Worm (Caenorhabditis elegans) whole organism, L1 larva: ENCODE measurements around the gene hrde-2.
"Not testable (repeated sequence)": the region's sequence is repeated elsewhere in the genome, so short reads cannot be mapped to it uniquely, and the experiment has no call there.

Experiments
- aha-1 ChIP-seq: fragments of 150-350 bp; optimal IDR thresholded peaks from 2 replicates; lab custom pipeline; 2014; ENCODE audit warnings: missing biosample characterization, missing genetic modification characterization
- alr-1 ChIP-seq: fragments of 200-800 bp; sonication (Bioruptor generic); optimal IDR thresholded peaks from 2 replicates; lab custom pipeline; 2018; ENCODE audit warnings: borderline replicate concordance, mild to moderate bottlenecking, missing genetic modification characterization, missing compliant biosample characterization
- aly-2 ChIP-seq: fragments of 150-350 bp; optimal IDR thresholded peaks from 2 replicates; lab custom pipeline; 2014; ENCODE audit warnings: missing biosample characterization, missing genetic modification characterization
- ama-1 ChIP-seq: fragments of 150-350 bp; optimal IDR thresholded peaks from 2 replicates; lab custom pipeline; 2014
- ceh-8 ChIP-seq: fragments of 200-800 bp; sonication (Bioruptor generic); optimal IDR thresholded peaks from 2 replicates; lab custom pipeline; 2018; ENCODE audit warnings: mild to moderate bottlenecking, missing genetic modification characterization, moderate library complexity, missing compliant biosample characterization
- ceh-88 ChIP-seq: fragments of 200-800 bp; sonication (Bioruptor generic); IDR thresholded peaks from 2 replicates; pipeline ENCODE4 v1.3.6; 2022; ENCODE audit warnings: missing genetic modification characterization, missing compliant biosample characterization
- ces-1 ChIP-seq: fragments of 150-350 bp; optimal IDR thresholded peaks from 2 replicates; lab custom pipeline; 2014; ENCODE audit warnings: missing biosample characterization, missing genetic modification reagents, missing genetic modification characterization
- dpl-1 ChIP-seq, 3 experiments: fragments of 150-350 bp in 2 of 3; sonication (generic microtip) in 1 of 3; optimal IDR thresholded peaks; 2 replicates each; lab custom pipeline; 2014 to 2017; ENCODE audit warnings: missing biosample characterization in 3 of 3, missing genetic modification characterization in 3 of 3, missing genetic modification reagents in 3 of 3
- efl-1 ChIP-seq, 4 experiments: fragments of 150-350 bp; optimal IDR thresholded peaks in 3 of 4; peaks in 1 of 4; 1 replicate in 1 of 4; 2 replicates in 3 of 4; lab custom pipeline; 2014; ENCODE audit warnings: missing biosample characterization in 2 of 4, missing genetic modification characterization in 2 of 4, missing genetic modification reagents in 2 of 4
- elt-3 ChIP-seq, 6 experiments: fragments of 150-350 bp in 1 of 6; sonication (generic microtip); optimal IDR thresholded peaks; 2 replicates each; lab custom pipeline; 2017 to 2018; ENCODE audit warnings: missing biosample characterization in 6 of 6, missing genetic modification characterization in 6 of 6, inconsistent platforms in 1 of 6
- ets-5 ChIP-seq: fragments of 200-800 bp; sonication (Bioruptor generic); IDR thresholded peaks from 2 replicates; pipeline ENCODE4 v1.3.6; 2022; ENCODE audit warnings: missing genetic modification characterization, missing compliant biosample characterization
- fkh-10 ChIP-seq: sonication (generic microtip); optimal IDR thresholded peaks from 2 replicates; lab custom pipeline; 2017; ENCODE audit warnings: missing biosample characterization, missing genetic modification reagents, missing genetic modification characterization
- fkh-4 ChIP-seq: sonication (generic microtip); optimal IDR thresholded peaks from 2 replicates; lab custom pipeline; 2016; ENCODE audit warnings: missing compliant biosample characterization, missing genetic modification characterization, borderline replicate concordance
- grh-1 ChIP-seq: fragments of 200-800 bp; sonication (Bioruptor generic); IDR thresholded peaks from 2 replicates; pipeline ENCODE4 v1.3.6; 2022; ENCODE audit warnings: missing genetic modification reagents, missing genetic modification characterization, missing compliant biosample characterization
- hpl-2 ChIP-seq: fragments of 150-350 bp; optimal IDR thresholded peaks from 2 replicates; lab custom pipeline; 2014; ENCODE audit warnings: missing biosample characterization, missing genetic modification reagents, missing genetic modification characterization
- irx-1 ChIP-seq: sonication (generic microtip); optimal IDR thresholded peaks from 2 replicates; lab custom pipeline; 2016; ENCODE audit warnings: missing genetic modification characterization, missing compliant biosample characterization
- lin-14 ChIP-seq: fragments of 200-800 bp; sonication (Bioruptor generic); optimal IDR thresholded peaks from 2 replicates; lab custom pipeline; 2018; ENCODE audit warnings: mild to moderate bottlenecking, missing genetic modification characterization, moderate library complexity, missing compliant biosample characterization
- lin-39 ChIP-seq: fragments of 150-350 bp; optimal IDR thresholded peaks from 2 replicates; lab custom pipeline; 2014; ENCODE audit warnings: missing biosample characterization, missing genetic modification reagents, missing genetic modification characterization
- lsy-2 ChIP-seq, 2 experiments: fragments of 150-350 bp; optimal IDR thresholded peaks; 2 replicates each; lab custom pipeline; 2014; ENCODE audit warnings: missing biosample characterization in 2 of 2, missing genetic modification characterization in 2 of 2
- mdl-1 ChIP-seq, 2 experiments: fragments of 150-350 bp; optimal IDR thresholded peaks; 2 replicates each; lab custom pipeline; 2014 to 2017; ENCODE audit warnings: missing biosample characterization in 2 of 2, missing genetic modification characterization in 2 of 2, inconsistent platforms in 1 of 2
- nhr-12 ChIP-seq: sonication (generic microtip); optimal IDR thresholded peaks from 2 replicates; lab custom pipeline; 2017; ENCODE audit warnings: missing biosample characterization, missing genetic modification characterization
- nhr-47 ChIP-seq: sonication (generic microtip); optimal IDR thresholded peaks from 2 replicates; lab custom pipeline; 2016; ENCODE audit warnings: mild to moderate bottlenecking, missing genetic modification characterization, moderate library complexity, missing compliant biosample characterization
- nhr-71 ChIP-seq: sonication (generic microtip); optimal IDR thresholded peaks from 2 replicates; lab custom pipeline; 2016; ENCODE audit warnings: mild to moderate bottlenecking, missing genetic modification characterization, moderate library complexity, missing compliant biosample characterization
- nhr-76 ChIP-seq: sonication (generic microtip); optimal IDR thresholded peaks from 2 replicates; lab custom pipeline; 2017; ENCODE audit warnings: missing biosample characterization, missing genetic modification characterization
- nhr-84 ChIP-seq: sonication (generic microtip); optimal IDR thresholded peaks from 2 replicates; lab custom pipeline; 2017; ENCODE audit warnings: missing biosample characterization, missing genetic modification characterization
- nhr-85 ChIP-seq: sonication (generic microtip); peaks from one replicate; lab custom pipeline; 2016; ENCODE audit warnings: missing genetic modification characterization, inconsistent platforms, missing compliant biosample characterization
- pax-3 ChIP-seq: fragments of 200-800 bp; sonication (Bioruptor generic); optimal IDR thresholded peaks from 2 replicates; lab custom pipeline; 2018; ENCODE audit warnings: mild to moderate bottlenecking, missing genetic modification characterization, moderate library complexity, missing compliant biosample characterization
- pqm-1 ChIP-seq: sonication (generic microtip); optimal IDR thresholded peaks from 3 replicates; lab custom pipeline; 2017; ENCODE audit warnings: missing biosample characterization, missing genetic modification characterization
- sptf-1 ChIP-seq: fragments of 150-350 bp; optimal IDR thresholded peaks from 2 replicates; lab custom pipeline; 2014; ENCODE audit warnings: missing biosample characterization, missing genetic modification characterization
- unc-30 ChIP-seq: sonication (generic microtip); optimal IDR thresholded peaks from 2 replicates; lab custom pipeline; 2017; ENCODE audit warnings: missing biosample characterization, missing genetic modification characterization

The hrde-2 gene

ce11 chrV:15036769-15037168 lies 31.9 kb downstream of the hrde-2 start, which contains the start of gene melo-3:
melo-3 (minus strand) TSS chrV:15036869.
- not testable (repeated sequence) for TF ChIP-seq aha-1 (tag; lab: Kevin White, UChicago); aly-2 (tag; lab: Kevin White, UChicago); mdl-1 (tag; optimal IDR thresholded peaks at IDR 0.05; lab: Kevin White, UChicago)

ce11 chrV:15048107-15048506 lies 43.2 kb downstream of the hrde-2 start, which contains the start of gene sdc-3:
sdc-3 (minus strand) TSS chrV:15048207.
- TF ChIP-seq dpl-1 (GFP tag; optimal IDR thresholded peaks at IDR 0.05; lab: Kevin White, UChicago) (peak in 2 of 3 experiments; percentile 14 to 46), fkh-10 (GFP tag; lab: Kevin White, UChicago) (no peak), efl-1 (optimal IDR thresholded peaks at IDR 0.05; lab: Kevin White, UChicago) (peak; percentile 1 to 39), efl-1 (GFP tag; optimal IDR thresholded peaks at IDR 0.05 in 1 of 2; lab: Kevin White, UChicago) (peak in 1 of 2 experiments; percentile 29), nhr-85 (tag; lab: Kevin White, UChicago) (peak; percentile 47)

- TF ChIP-seq nhr-76: no peak
- no peak for TF ChIP-seq pax-3 (tag; lab: Kevin White, UChicago)
- no peak for TF ChIP-seq unc-30 (tag; lab: Kevin White, UChicago)
- TF ChIP-seq ceh-8 (GFP tag; lab: Kevin White, UChicago): no peak
- no peak for TF ChIP-seq sptf-1 (tag; lab: Kevin White, UChicago)
- TF ChIP-seq, all 84 proteins: peak for 0
These were observed 46.8 kb downstream of the hrde-2 start for ce11 chrV:15051720-15052119.

ce11 chrV:15052368-15052767 lies 47.5 kb downstream of the hrde-2 start, which contains the start of the genes fbxa-82 and C25D7.5:
fbxa-82 (minus strand) TSS chrV:15052530.
C25D7.5 (plus strand) TSS chrV:15052650.
- no peak for TF ChIP-seq ceh-88
- no peak for TF ChIP-seq ets-5 (GFP tag; lab: Robert Waterston, UW)
- no peak for TF ChIP-seq fkh-4 (tag; lab: Kevin White, UChicago)

- TF ChIP-seq irx-1 (tag; lab: Kevin White, UChicago) (no peak), efl-1 (optimal IDR thresholded peaks at IDR 0.05; lab: Kevin White, UChicago) (no peak), efl-1 (GFP tag; optimal IDR thresholded peaks at IDR 0.05 in 1 of 2; lab: Kevin White, UChicago) (no peak), ces-1 (GFP tag; lab: Kevin White, UChicago) (no peak), fkh-10 (GFP tag; lab: Kevin White, UChicago) (no peak), nhr-71 (tag; lab: Kevin White, UChicago) (no peak), ama-1 (lab: Kevin White, UChicago) (no peak), fkh-4 (tag; lab: Kevin White, UChicago) (no peak), nhr-12 (no peak), nhr-84 (tag; lab: Kevin White, UChicago) (no peak), alr-1 (tag; lab: Kevin White, UChicago) (no peak), hpl-2 (GFP tag; lab: Kevin White, UChicago) (no peak), lin-14 (no peak), pqm-1 (tag; lab: Kevin White, UChicago) (no peak), elt-3 (tag; optimal IDR thresholded peaks at IDR 0.05; lab: Kevin White, UChicago) (no peak), nhr-47 (tag; lab: Kevin White, UChicago) (no peak), lin-39 (tag; lab: Kevin White, UChicago) (no peak), grh-1 (GFP tag; lab: Robert Waterston, UW) (no peak), pax-3 (tag; lab: Kevin White, UChicago) (no peak), ceh-88 (no peak)
These were observed 49.8 kb downstream of the hrde-2 start for ce11 chrV:15054733-15055132.

- TF ChIP-seq efl-1 (optimal IDR thresholded peaks at IDR 0.05; lab: Kevin White, UChicago) (no peak), efl-1 (GFP tag; optimal IDR thresholded peaks at IDR 0.05 in 1 of 2; lab: Kevin White, UChicago) (peak in 1 of 2 experiments; percentile 49), lsy-2 (tag; optimal IDR thresholded peaks at IDR 0.05; lab: Kevin White, UChicago) (no peak)
These were observed 51.0 kb downstream of the hrde-2 start, which contains the start of gene C25D7.16 for ce11 chrV:15055873-15056272. C25D7.16 (plus strand) TSS chrV:15056173.
